Worm (Caenorhabditis elegans): ENCODE results near the gene F13A7.1.
A peak's percentile ranks its signal among the peaks of the same experiment; 100 is the strongest.

- TF ChIP-seq snpc-1.3 (tag; optimal IDR thresholded peaks at IDR 0.05; ENCODE audit: insufficient read depth) = no peak
- TF ChIP-seq cebp-1 (GFP tag; IDR thresholded peaks at IDR 0.05) = no peak
- no peak for TF ChIP-seq cebp-1 (tag; optimal IDR thresholded peaks at IDR 0.05)
- TF ChIP-seq B0336.3 (GFP tag; IDR thresholded peaks at IDR 0.05) = peak; percentile 21; the same call in 1 of the 2 replicates
- no peak for TF ChIP-seq ets-4 (GFP tag; optimal IDR thresholded peaks at IDR 0.05)
- TF ChIP-seq ccch-3 (GFP tag; optimal IDR thresholded peaks at IDR 0.05) = no peak
- no peak for TF ChIP-seq ama-1 (optimal IDR thresholded peaks at IDR 0.05)
- no peak for TF ChIP-seq ama-1 (GFP tag; optimal IDR thresholded peaks at IDR 0.05)
- no peak for TF ChIP-seq lin-40 (tag; optimal IDR thresholded peaks at IDR 0.05)
- TF ChIP-seq attf-3 (GFP tag; conservative IDR thresholded peaks at IDR 0.05) = no peak
- TF ChIP-seq athp-1 (tag; optimal IDR thresholded peaks at IDR 0.05) = no peak
- no peak for TF ChIP-seq C06A6.2 (GFP tag; conservative IDR thresholded peaks at IDR 0.05)
- TF ChIP-seq mes-4 (tag; optimal IDR thresholded peaks at IDR 0.05) = no peak
These were observed 10.2 kb downstream of the F13A7.1 start, which contains the start of gene W08G11.3 for ce11 chrV:16367575-16367974.
